Worm (Caenorhabditis elegans): ENCODE results near the gene T27C5.10.

DNA sequence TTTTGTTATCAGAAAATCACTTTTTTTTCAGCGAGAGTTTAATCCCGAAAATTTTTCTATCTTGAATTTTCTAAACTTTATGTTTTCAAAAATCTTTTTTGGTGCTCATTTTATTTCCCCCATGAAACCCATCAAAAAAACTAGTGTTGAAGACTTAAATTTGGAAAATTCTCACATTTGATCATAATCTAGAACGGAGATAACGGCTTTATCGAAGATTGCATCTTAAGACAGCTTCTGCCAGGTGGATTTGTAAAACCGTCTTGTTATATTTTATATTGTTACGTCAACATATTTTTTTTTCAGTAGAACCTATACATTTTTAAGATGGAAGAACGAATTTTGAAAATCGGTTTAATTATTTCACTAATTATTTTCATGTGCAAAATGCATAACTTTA is 15.0 kb downstream of the T27C5.10 start, which contains the start of gene T27C5.12:
- TF ChIP-seq nfya-2 (GFP tag; IDR thresholded peaks at IDR 0.05) (no peak), unc-62 (GFP tag; optimal IDR thresholded peaks at IDR 0.05) (no peak), him-1 (tag; optimal IDR thresholded peaks at IDR 0.05) (no peak), F23B12.7 (tag; optimal IDR thresholded peaks at IDR 0.05; ENCODE audit: insufficient read depth) (no peak), ccch-3 (GFP tag; optimal IDR thresholded peaks at IDR 0.05) (no peak), hlh-12 (tag; optimal IDR thresholded peaks at IDR 0.05) (no peak), ama-1 (optimal IDR thresholded peaks at IDR 0.05) (no peak), ama-1 (GFP tag; optimal IDR thresholded peaks at IDR 0.05) (no peak)

All from whole organism, young adult.